Fruit fly (Drosophila melanogaster): Measurements from ENCODE around the gene alphaSnap.

- no peak for TF ChIP-seq pan (optimal IDR thresholded peaks at IDR 0.05)
- no peak for TF ChIP-seq Vsx2 (GFP tag; optimal IDR thresholded peaks at IDR 0.05; ENCODE audit: partially characterized antibody)
- TF ChIP-seq N (GFP tag; optimal IDR thresholded peaks at IDR 0.05): no peak
- TF ChIP-seq Myc (optimal IDR thresholded peaks at IDR 0.05): no peak
Observed at dm6 chr3L:20287046-20287445, 26.4 kb upstream of the alphaSnap start.
